Fruit fly (Drosophila melanogaster) whole organism, embryonic: ENCODE data around the gene Reepl1.

Source experiments
- ATbp ChIP-seq: fragments of 200-800 bp; sonication (Bioruptor generic); optimal IDR thresholded peaks from 2 replicates; lab custom pipeline; 2017; ENCODE audit warnings: missing biosample characterization, mild to moderate bottlenecking, missing genetic modification characterization, missing genetic modification reagents
- Awh ChIP-seq: fragments of 200-800 bp; sonication (Bioruptor generic); IDR thresholded peaks from 2 replicates; pipeline ENCODE4, ENCODE4 v1.3.6; 2022; ENCODE audit warnings: missing biosample characterization, missing genetic modification characterization
- C15 ChIP-seq: fragments of 200-800 bp; sonication (Bioruptor generic); IDR thresholded peaks from 3 replicates; pipeline ENCODE4 v1.3.6; 2022; ENCODE audit warnings: missing biosample characterization, missing genetic modification characterization
- CG10431 ChIP-seq: fragments of 200-800 bp; sonication (Bioruptor generic); optimal IDR thresholded peaks from 3 replicates; lab custom pipeline; 2018; ENCODE audit warnings: missing biosample characterization, mild to moderate bottlenecking, missing genetic modification characterization
- CG10654 ChIP-seq: fragments of 200-800 bp; sonication (Bioruptor generic); optimal IDR thresholded peaks from 2 replicates; lab custom pipeline; 2016; ENCODE audit warnings: missing biosample characterization, missing genetic modification characterization
- CG11456 ChIP-seq: fragments of 200-800 bp; sonication (Bioruptor generic); IDR thresholded peaks from 3 replicates; pipeline ENCODE4 v1.3.6; 2022; ENCODE audit warnings: missing biosample characterization, missing genetic modification characterization
- CG11504 ChIP-seq: fragments of 200-800 bp; sonication (Bioruptor generic); optimal IDR thresholded peaks from 3 replicates; lab custom pipeline; 2019; ENCODE audit warnings: missing biosample characterization, mild to moderate bottlenecking, missing genetic modification characterization, moderate library complexity
- CG12744 ChIP-seq: fragments of 200-800 bp; sonication (Bioruptor generic); optimal IDR thresholded peaks from 2 replicates; lab custom pipeline; 2016; ENCODE audit warnings: missing biosample characterization, missing genetic modification characterization
- CG14014 ChIP-seq: fragments of 200-800 bp; sonication (Bioruptor generic); IDR thresholded peaks from 2 replicates; pipeline ENCODE4 v1.3.6; 2022; ENCODE audit warnings: missing biosample characterization, missing genetic modification characterization
- CG1647 ChIP-seq: fragments of 200-800 bp; sonication (Bioruptor generic); optimal IDR thresholded peaks from 3 replicates; lab custom pipeline; 2016; ENCODE audit warnings: missing biosample characterization, missing genetic modification characterization
- CG17328 ChIP-seq: fragments of 200-800 bp; sonication (Bioruptor generic); IDR thresholded peaks from 2 replicates; pipeline ENCODE4 v1.3.6; 2022; ENCODE audit warnings: missing biosample characterization, missing genetic modification characterization
- CG2116 ChIP-seq: fragments of 200-800 bp; sonication (Bioruptor generic); optimal IDR thresholded peaks from 3 replicates; lab custom pipeline; 2018; ENCODE audit warnings: missing biosample characterization, mild to moderate bottlenecking, missing genetic modification characterization
- CG2202 ChIP-seq: fragments of 200-800 bp; sonication (Bioruptor generic); optimal IDR thresholded peaks from 2 replicates; lab custom pipeline; 2018; ENCODE audit warnings: missing biosample characterization, mild to moderate bottlenecking, missing genetic modification characterization
- CG30431 ChIP-seq: fragments of 200-800 bp; sonication (Bioruptor generic); optimal IDR thresholded peaks from 2 replicates; lab custom pipeline; 2017; ENCODE audit warnings: missing biosample characterization, missing genetic modification characterization
- CG31441 ChIP-seq: fragments of 200-800 bp; sonication (Bioruptor generic); IDR thresholded peaks from 2 replicates; pipeline ENCODE4 v1.3.6; 2022; ENCODE audit warnings: missing biosample characterization, missing genetic modification characterization
- CG3838 ChIP-seq: fragments of 200-800 bp; sonication (Bioruptor generic); optimal IDR thresholded peaks from 3 replicates; lab custom pipeline; 2016; ENCODE audit warnings: missing biosample characterization, missing genetic modification characterization
- CG4730 ChIP-seq: fragments of 200-800 bp; sonication (Bioruptor generic); IDR thresholded peaks from 2 replicates; pipeline ENCODE4 v1.3.6; 2022; ENCODE audit warnings: missing biosample characterization, missing genetic modification characterization
- CG9609 ChIP-seq: fragments of 200-800 bp; sonication (Bioruptor generic); optimal IDR thresholded peaks from 3 replicates; lab custom pipeline; 2016; ENCODE audit warnings: missing biosample characterization, missing genetic modification characterization
- Deaf1 ChIP-seq: fragments of 200-800 bp; optimal IDR thresholded peaks from 3 replicates; lab custom pipeline; 2019; ENCODE audit warnings: missing biosample characterization, mild to moderate bottlenecking, missing genetic modification characterization, moderate library complexity
- ERR ChIP-seq: fragments of 200-800 bp; sonication (Bioruptor generic); optimal IDR thresholded peaks from 2 replicates; lab custom pipeline; 2016; ENCODE audit warnings: missing biosample characterization, missing genetic modification characterization
- H15 ChIP-seq: fragments of 200-800 bp; sonication (Bioruptor generic); IDR thresholded peaks from 3 replicates; pipeline ENCODE4 v1.3.6; 2022; ENCODE audit warnings: missing biosample characterization, missing genetic modification characterization
- HLH4C ChIP-seq: fragments of 200-800 bp; sonication (Bioruptor generic); IDR thresholded peaks from 3 replicates; pipeline ENCODE4 v1.3.6; 2022; ENCODE audit warnings: missing biosample characterization, missing genetic modification characterization; ENCODE audit not compliant: partially characterized antibody
- Hmx ChIP-seq: fragments of 200-800 bp; sonication (Bioruptor generic); optimal IDR thresholded peaks from 2 replicates; lab custom pipeline; 2016; ENCODE audit warnings: missing biosample characterization, missing genetic modification characterization
- Mes4 ChIP-seq: fragments of 200-800 bp; sonication (Bioruptor generic); optimal IDR thresholded peaks from 2 replicates; lab custom pipeline; 2016; ENCODE audit warnings: missing biosample characterization, missing genetic modification characterization
- Mrtf ChIP-seq: fragments of 200-800 bp; sonication (Bioruptor generic); IDR thresholded peaks from 3 replicates; pipeline ENCODE4 v1.3.6; 2022; ENCODE audit warnings: missing biosample characterization, missing genetic modification characterization
- Spps ChIP-seq: fragments of 200-800 bp; sonication (Bioruptor generic); optimal IDR thresholded peaks from 2 replicates; lab custom pipeline; 2018; ENCODE audit warnings: missing biosample characterization, mild to moderate bottlenecking, missing genetic modification characterization
- Sry-β ChIP-seq: fragments of 200-800 bp; sonication (Bioruptor generic); optimal IDR thresholded peaks from 2 replicates; lab custom pipeline; 2018; ENCODE audit warnings: missing biosample characterization, mild to moderate bottlenecking, missing genetic modification characterization, moderate library complexity
- Tbp ChIP-seq: fragments of >200 bp; optimal IDR thresholded peaks from 2 replicates; lab custom pipeline; 2018; ENCODE audit warnings: missing biosample characterization, missing genetic modification characterization
- Vsx1 ChIP-seq: fragments of 200-800 bp; sonication (Bioruptor generic); optimal IDR thresholded peaks from 2 replicates; lab custom pipeline; 2017; ENCODE audit warnings: missing biosample characterization, mild to moderate bottlenecking, missing genetic modification characterization, missing genetic modification reagents
- Xrp1 ChIP-seq: fragments of 200-800 bp; sonication (Bioruptor generic); IDR thresholded peaks from 2 replicates; pipeline ENCODE4 v1.3.6; 2022; ENCODE audit warnings: missing biosample characterization, missing genetic modification characterization
- bigmax ChIP-seq: fragments of 200-800 bp; sonication (Bioruptor generic); optimal IDR thresholded peaks from 2 replicates; lab custom pipeline; 2018; ENCODE audit warnings: missing biosample characterization, mild to moderate bottlenecking, missing genetic modification characterization
- chif ChIP-seq, 2 experiments: fragments of 200-800 bp; sonication (Bioruptor generic); optimal IDR thresholded peaks; 3 replicates each; lab custom pipeline; 2016; ENCODE audit warnings: missing biosample characterization in 2 of 2, missing genetic modification characterization in 2 of 2
- cwo ChIP-seq: fragments of 200-800 bp; sonication (Bioruptor generic); optimal IDR thresholded peaks from 3 replicates; lab custom pipeline; 2017; ENCODE audit warnings: missing biosample characterization, missing genetic modification characterization, mild to moderate bottlenecking, moderate library complexity, missing genetic modification reagents
- da ChIP-seq: fragments of 200-800 bp; sonication (Bioruptor generic); optimal IDR thresholded peaks from 2 replicates; lab custom pipeline; 2016; ENCODE audit warnings: missing biosample characterization, missing genetic modification characterization
- dpn ChIP-seq, 2 experiments: fragments of 200-800 bp; sonication (Bioruptor generic); optimal IDR thresholded peaks; 3 replicates each; lab custom pipeline; 2016; ENCODE audit warnings: missing biosample characterization in 2 of 2, missing genetic modification characterization in 2 of 2
- emc ChIP-seq: fragments of 200-800 bp; sonication (Bioruptor generic); optimal IDR thresholded peaks from 2 replicates; lab custom pipeline; 2016; ENCODE audit warnings: missing biosample characterization, missing genetic modification characterization
- fd64A ChIP-seq: fragments of 200-800 bp; sonication (Bioruptor generic); optimal IDR thresholded peaks from 3 replicates; lab custom pipeline; 2018; ENCODE audit warnings: missing biosample characterization, mild to moderate bottlenecking, missing genetic modification characterization
- gcm ChIP-seq: fragments of 200-800 bp; sonication (Bioruptor generic); optimal IDR thresholded peaks from 2 replicates; lab custom pipeline; 2019; ENCODE audit warnings: missing biosample characterization, mild to moderate bottlenecking, missing genetic modification characterization, moderate library complexity
- gem ChIP-seq: fragments of 200-800 bp; sonication (Bioruptor generic); optimal IDR thresholded peaks from 2 replicates; lab custom pipeline; 2019; ENCODE audit warnings: missing biosample characterization, mild to moderate bottlenecking, missing genetic modification characterization, moderate library complexity
- luna ChIP-seq: fragments of 200-800 bp; sonication (Bioruptor generic); optimal IDR thresholded peaks from 2 replicates; lab custom pipeline; 2016; ENCODE audit warnings: missing biosample characterization, missing genetic modification characterization
- pan ChIP-seq, 4 experiments: fragments of >200 bp in 3 of 4; fragments of 200-800 bp in 1 of 4; sonication (Bioruptor generic) in 1 of 4; optimal IDR thresholded peaks in 3 of 4; IDR thresholded peaks in 1 of 4; 2 replicates each; pipeline versions ENCODE4 v1.3.6 to Lab custom; 2017 to 2022; ENCODE audit warnings: missing biosample characterization in 2 of 4, missing genetic modification characterization in 2 of 4, mixed read lengths in 1 of 4
- scrt ChIP-seq: fragments of 200-800 bp; sonication (Bioruptor generic); optimal IDR thresholded peaks from 2 replicates; lab custom pipeline; 2018; ENCODE audit warnings: missing biosample characterization, mild to moderate bottlenecking, missing genetic modification characterization, moderate library complexity
- slou ChIP-seq: fragments of 200-800 bp; sonication (Bioruptor generic); optimal IDR thresholded peaks from 3 replicates; lab custom pipeline; 2016; ENCODE audit warnings: missing biosample characterization, missing genetic modification characterization
- slp2 ChIP-seq: fragments of 200-800 bp; sonication (Bioruptor generic); optimal IDR thresholded peaks from 2 replicates; lab custom pipeline; 2016; ENCODE audit warnings: missing biosample characterization, missing genetic modification characterization
- tap ChIP-seq: fragments of 200-800 bp; optimal IDR thresholded peaks from 3 replicates; lab custom pipeline; 2019; ENCODE audit warnings: missing biosample characterization, mild to moderate bottlenecking, missing genetic modification characterization, moderate library complexity
- ttk ChIP-seq: fragments of 200-800 bp; sonication (Bioruptor generic); IDR thresholded peaks from 2 replicates; pipeline ENCODE4 v2.1.2; 2022; ENCODE audit warnings: missing biosample characterization, missing genetic modification characterization
- vvl ChIP-seq: fragments of 200-800 bp; sonication (Bioruptor generic); IDR thresholded peaks from 2 replicates; pipeline ENCODE4 v1.3.6; 2022; ENCODE audit warnings: missing biosample characterization, missing genetic modification characterization
- wdn ChIP-seq: fragments of 200-800 bp; sonication (Bioruptor generic); IDR thresholded peaks from 2 replicates; pipeline ENCODE4 v1.3.6; 2022; ENCODE audit warnings: missing biosample characterization, missing genetic modification characterization
- z ChIP-seq: fragments of 200-800 bp; sonication (Bioruptor generic); IDR thresholded peaks from 3 replicates; pipeline ENCODE4 v1.3.6; 2022; ENCODE audit warnings: missing biosample characterization, missing genetic modification characterization
- zen2 ChIP-seq: fragments of 200-800 bp; sonication (Bioruptor generic); IDR thresholded peaks from 3 replicates; pipeline ENCODE4 v1.3.6; 2022; ENCODE audit warnings: missing biosample characterization, missing genetic modification characterization; ENCODE audit not compliant: partially characterized antibody

The Reepl1 gene

dm6 chrX:11528026-11528702 lies 44.3 kb upstream of the Reepl1 start (continued):
- TF ChIP-seq CG2202 (tag; lab: Kevin White, UChicago) (peak; percentile 86), CG3838 (GFP tag; lab: Kevin White, UChicago) (peak; percentile 25), ATbp (GFP tag; lab: Kevin White, UChicago) (peak; percentile 87), fd64A (GFP tag; lab: Kevin White, UChicago) (peak; percentile 80), emc (GFP tag; lab: Kevin White, UChicago) (no peak), da (GFP tag; lab: Kevin White, UChicago) (no peak), gem (peak; percentile 89), CG10654 (GFP tag; lab: Kevin White, UChicago) (peak; percentile 57), Hmx (GFP tag; lab: Kevin White, UChicago) (no peak), Xrp1 (GFP tag; lab: Robert Waterston, UW) (peak; percentile 93), CG31441 (GFP tag; lab: Robert Waterston, UW) (peak; percentile 95), CG17328 (peak; percentile 88), scrt (peak; percentile 16), vvl (GFP tag; lab: Robert Waterston, UW) (peak; percentile 84), zen2 (GFP tag; lab: Robert Waterston, UW) (no peak), gcm (GFP tag; lab: Kevin White, UChicago) (peak; percentile 87), luna (GFP tag; lab: Kevin White, UChicago) (no peak), Deaf1 (tag; lab: Kevin White, UChicago) (peak; percentile 45), ERR (GFP tag; lab: Kevin White, UChicago) (no peak), z (0 out of 3 replicates have a peak, but pooled peaks have one; percentile 30), CG10431 (GFP tag; lab: Kevin White, UChicago) (peak; percentile 80), CG30431 (GFP tag; lab: Kevin White, UChicago) (peak; percentile 68), CG11504 (tag; lab: Kevin White, UChicago) (peak; percentile 85), pan (optimal IDR thresholded peaks at IDR 0.05; lab: Kevin White, UChicago) (no peak), pan (GFP tag; optimal IDR thresholded peaks at IDR 0.05 in 1 of 2, IDR thresholded peaks at IDR 0.05 in 1 of 2) (peak in 1 of 2 experiments; percentile 67), CG14014 (GFP tag; lab: Robert Waterston, UW) (no peak), tap (tag; lab: Kevin White, UChicago) (peak; percentile 78), ttk (GFP tag; lab: Robert Waterston, UW) (peak; percentile 56; the same call in 1 of the 2 replicates), Mes4 (GFP tag; lab: Kevin White, UChicago) (peak; percentile 18), wdn (GFP tag; lab: Robert Waterston, UW) (no peak), HLH4C (GFP tag; lab: Robert Waterston, UW) (no peak), CG9609 (GFP tag; lab: Kevin White, UChicago) (no peak), chif (GFP tag; optimal IDR thresholded peaks at IDR 0.05; lab: Kevin White, UChicago) (peak; percentile 61 to 72), dpn (GFP tag; optimal IDR thresholded peaks at IDR 0.05; lab: Kevin White, UChicago) (peak; percentile 41 to 64), Awh (GFP tag; lab: Robert Waterston, UW) (peak; percentile 82), Sry-β (GFP tag; lab: Kevin White, UChicago) (peak; percentile 44), bigmax (GFP tag; lab: Kevin White, UChicago) (no peak), H15 (GFP tag; lab: Robert Waterston, UW) (peak; percentile 71; the same call in 2 of the 3 replicates), CG1647 (GFP tag; lab: Kevin White, UChicago) (peak; percentile 55), cwo (GFP tag; lab: Kevin White, UChicago) (peak; percentile 15), Spps (tag; lab: Kevin White, UChicago) (peak; percentile 76), Mrtf (GFP tag; lab: Robert Waterston, UW) (peak; percentile 71), Tbp (GFP tag; lab: Kevin White, UChicago) (no peak), C15 (GFP tag; lab: Robert Waterston, UW) (no peak), CG11456 (GFP tag; lab: Robert Waterston, UW) (peak; percentile 51; the same call in 1 of the 3 replicates), CG12744 (GFP tag; lab: Kevin White, UChicago) (no peak), slp2 (GFP tag; lab: Kevin White, UChicago) (no peak), CG2116 (GFP tag; lab: Kevin White, UChicago) (peak; percentile 31), Vsx1 (no peak), CG4730 (GFP tag; lab: Robert Waterston, UW) (peak; percentile 60), slou (GFP tag; lab: Kevin White, UChicago) (peak; percentile 6)
